Worm (Caenorhabditis elegans): ENCODE data around the gene orc-3.

- peak in 1 of 2 experiments; percentile 4 for TF ChIP-seq lsy-2 (tag; optimal IDR thresholded peaks at IDR 0.05)
- TF ChIP-seq ztf-11 (tag; optimal IDR thresholded peaks at IDR 0.05) = no peak
- TF ChIP-seq nhr-129 (tag; optimal IDR thresholded peaks at IDR 0.05) = no peak
- TF ChIP-seq aly-2 (tag; optimal IDR thresholded peaks at IDR 0.05) = no peak
- TF ChIP-seq nhr-25 (tag; optimal IDR thresholded peaks at IDR 0.05) = no peak
- TF ChIP-seq ceh-82 (tag; optimal IDR thresholded peaks at IDR 0.05) = no peak
- no peak for TF ChIP-seq lin-39 (tag; optimal IDR thresholded peaks at IDR 0.05)
- TF ChIP-seq fos-1 (tag; optimal IDR thresholded peaks at IDR 0.05) = no peak
- TF ChIP-seq unc-39 (tag; optimal IDR thresholded peaks at IDR 0.05) = no peak
- no peak for TF ChIP-seq F13H6.1 (tag; optimal IDR thresholded peaks at IDR 0.05)
These were observed 17.7 kb downstream of the orc-3 start for ce11 chrIII:1225595-1225994.
